Worm (Caenorhabditis elegans) whole organism, late embryonic: ENCODE data around the gene C35A5.6.

ENCODE experiments used
- T23F11.4 ChIP-seq: fragments of 200-800 bp; sonication (Bioruptor generic); optimal IDR thresholded peaks from 2 replicates; lab custom pipeline; 2018; ENCODE audit warnings: mild to moderate bottlenecking, missing genetic modification characterization, missing compliant biosample characterization
- hlh-30 ChIP-seq: sonication (generic microtip); optimal IDR thresholded peaks from 2 replicates; lab custom pipeline; 2017; ENCODE audit warnings: antibody characterized with exemption, missing genetic modification characterization, missing compliant biosample characterization; ENCODE audit not compliant: insufficient read depth
- hlh-6 ChIP-seq: sonication (generic microtip); optimal IDR thresholded peaks from 2 replicates; lab custom pipeline; 2016; ENCODE audit warnings: missing genotype, missing genetic modification characterization, missing compliant biosample characterization
- mec-3 ChIP-seq: sonication (generic microtip); optimal IDR thresholded peaks from 2 replicates; lab custom pipeline; 2016; ENCODE audit warnings: borderline replicate concordance, missing genetic modification characterization, missing compliant biosample characterization
- pat-9 ChIP-seq: fragments of 200-800 bp; sonication (Bioruptor generic); optimal IDR thresholded peaks from 2 replicates; lab custom pipeline; 2018; ENCODE audit warnings: mild to moderate bottlenecking, missing genetic modification characterization, moderate library complexity, missing compliant biosample characterization
- pha-2 ChIP-seq: sonication (generic microtip); optimal IDR thresholded peaks from 2 replicates; lab custom pipeline; 2017; ENCODE audit warnings: mild to moderate bottlenecking, missing genetic modification characterization, missing compliant biosample characterization
- pha-4 ChIP-seq: fragments of 150-350 bp; optimal IDR thresholded peaks from 2 replicates; lab custom pipeline; 2018; ENCODE audit warnings: missing biosample characterization, missing genetic modification reagents, missing genetic modification characterization
- pqm-1 ChIP-seq: sonication (generic microtip); optimal IDR thresholded peaks from 2 replicates; lab custom pipeline; 2016; ENCODE audit warnings: missing genetic modification characterization, missing compliant biosample characterization
- syd-9 ChIP-seq: sonication (generic microtip); optimal IDR thresholded peaks from 2 replicates; lab custom pipeline; 2016; ENCODE audit warnings: mild to moderate bottlenecking, missing genetic modification characterization, moderate library complexity, missing compliant biosample characterization
- zip-5 ChIP-seq: sonication (generic microtip); optimal IDR thresholded peaks from 2 replicates; lab custom pipeline; 2016; ENCODE audit warnings: missing genetic modification characterization, missing compliant biosample characterization

DNA sequence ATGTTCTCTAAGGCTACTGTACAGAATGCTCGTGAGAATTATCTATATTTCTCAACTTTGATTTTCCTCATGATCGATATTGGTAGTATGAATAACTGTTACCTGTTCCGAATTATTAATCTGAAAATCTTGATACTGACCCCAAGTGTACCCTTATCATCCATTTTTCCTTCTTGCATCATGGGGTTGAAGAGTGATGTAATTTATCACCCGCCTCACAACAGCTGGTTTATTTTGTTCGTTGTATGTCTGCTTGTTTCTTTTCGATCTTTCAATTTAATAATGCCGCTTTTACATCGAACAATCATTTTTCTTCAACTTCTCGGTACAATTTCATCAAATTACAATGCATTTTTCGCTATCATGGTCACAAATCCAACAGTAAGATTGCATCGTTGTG is at the start of gene C35A5.6:
- TF ChIP-seq hlh-30 (tag; lab: Kevin White, UChicago): no peak
- no peak for TF ChIP-seq T23F11.4 (GFP tag; lab: Kevin White, UChicago)
- no peak for TF ChIP-seq pha-4
- TF ChIP-seq hlh-6 (tag; lab: Kevin White, UChicago): no peak
- TF ChIP-seq zip-5: no peak
- no peak for TF ChIP-seq mec-3 (tag; lab: Kevin White, UChicago)
- TF ChIP-seq syd-9 (tag; lab: Kevin White, UChicago): no peak
- no peak for TF ChIP-seq pat-9
- no peak for TF ChIP-seq pqm-1
- TF ChIP-seq pha-2 (tag; lab: Kevin White, UChicago): no peak
